Worm (Caenorhabditis elegans) whole organism, early embryonic: ENCODE measurements around the gene Y116F11B.6.

Experiments used
- B0310.2 ChIP-seq: sonication (generic microtip); optimal IDR thresholded peaks from 2 replicates; lab custom pipeline; 2016; ENCODE audit warnings: mild to moderate bottlenecking, missing genetic modification characterization, missing compliant biosample characterization
- ama-1 ChIP-seq: fragments of 150-350 bp; optimal IDR thresholded peaks from 2 replicates; lab custom pipeline; 2014
- flt-1 ChIP-seq: fragments of 200-800 bp; sonication (Bioruptor generic); IDR thresholded peaks from 2 replicates; pipeline ENCODE4 v1.3.6; 2022; ENCODE audit warnings: missing genetic modification characterization, missing compliant biosample characterization

ce11 chrV:19805548-19805947 is 40.2 kb downstream of the Y116F11B.6 start:
- no peak for TF ChIP-seq ama-1 (lab: Kevin White, UChicago)
- no peak for TF ChIP-seq B0310.2 (tag; lab: Kevin White, UChicago)
- TF ChIP-seq flt-1 (GFP tag; lab: Robert Waterston, UW): no peak
